Fruit fly (Drosophila melanogaster): ENCODE measurements around the gene Nlp.

Gene Nlp

DNA sequence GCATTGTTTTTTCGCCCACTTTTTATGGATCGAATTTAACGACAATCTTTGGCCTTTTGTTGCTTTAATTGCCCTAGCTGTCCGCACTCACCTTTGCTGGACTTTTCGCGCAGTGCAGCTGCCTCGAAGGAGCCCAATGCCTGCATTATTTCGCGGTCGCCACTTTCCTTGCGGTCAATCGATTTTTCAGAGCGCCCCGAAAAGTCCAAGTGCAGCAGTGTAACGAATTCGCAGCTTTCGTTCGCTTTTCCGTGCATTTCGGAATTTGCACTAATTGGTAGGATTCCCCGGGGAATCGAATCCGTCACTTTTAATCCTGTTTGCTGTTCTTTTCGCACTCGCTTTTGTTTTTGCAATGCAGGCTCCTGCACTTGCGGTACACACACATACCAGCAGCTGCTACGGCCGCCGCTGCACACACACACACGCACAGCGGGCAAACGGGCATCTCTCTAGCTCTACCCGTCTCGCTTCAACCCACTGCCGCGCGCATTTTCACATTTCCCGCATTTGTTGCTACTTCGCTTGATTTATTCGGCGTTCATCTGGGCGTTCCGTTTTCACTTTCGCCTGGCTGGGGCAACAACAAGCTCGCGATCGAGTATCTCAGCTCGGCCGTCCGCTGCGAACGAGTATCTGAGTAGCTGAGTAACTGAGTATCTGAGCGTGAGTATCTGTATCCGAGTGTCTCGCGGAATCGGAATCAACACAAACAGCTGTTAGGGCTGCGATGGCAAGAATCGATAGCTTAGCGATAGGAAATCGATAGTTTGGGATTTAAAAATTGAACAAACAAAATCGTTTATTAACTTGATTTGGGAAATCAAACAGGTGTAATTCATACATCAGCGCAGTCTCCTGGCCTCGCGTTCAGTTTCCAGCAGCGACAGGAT is 17.2 kb downstream of the Nlp start, which contains the start of gene Mgat2 (continued):
- TF ChIP-seq ranshi (GFP tag; IDR thresholded peaks at IDR 0.05): no peak; the same call in 1 of the 2 replicates
- TF ChIP-seq HLH3B (GFP tag; IDR thresholded peaks at IDR 0.05): no peak
- TF ChIP-seq btn (GFP tag; optimal IDR thresholded peaks at IDR 0.05): no peak
- no peak for TF ChIP-seq CG4820 (GFP tag; optimal IDR thresholded peaks at IDR 0.05)
- no peak for TF ChIP-seq C15 (GFP tag; IDR thresholded peaks at IDR 0.05)
- no peak for TF ChIP-seq CG30431 (GFP tag; optimal IDR thresholded peaks at IDR 0.05)
- peak; percentile 77 for TF ChIP-seq CG10431 (GFP tag; optimal IDR thresholded peaks at IDR 0.05)
- peak; percentile 18 for TF ChIP-seq HHEX (GFP tag; optimal IDR thresholded peaks at IDR 0.05)
- 0 out of 3 replicates have a peak, but pooled peaks have one; percentile 16 for TF ChIP-seq Dbx (GFP tag; IDR thresholded peaks at IDR 0.05)
- peak; percentile 21; the same call in 1 of the 2 replicates for TF ChIP-seq CG32532 (GFP tag; IDR thresholded peaks at IDR 0.05)
- peak; percentile 80 for TF ChIP-seq HLH4C (GFP tag; IDR thresholded peaks at IDR 0.05; ENCODE audit: partially characterized antibody)
- no peak for TF ChIP-seq hkb (optimal IDR thresholded peaks at IDR 0.05)
- TF ChIP-seq hkb (GFP tag; IDR thresholded peaks at IDR 0.05): peak; percentile 60; the same call in 1 of the 2 replicates
- TF ChIP-seq hbn (GFP tag; IDR thresholded peaks at IDR 0.05; ENCODE audit: partially characterized antibody): peak; percentile 89
- TF ChIP-seq CTCF (GFP tag; optimal IDR thresholded peaks at IDR 0.05): no peak
- TF ChIP-seq mld (GFP tag; IDR thresholded peaks at IDR 0.05; ENCODE audit: partially characterized antibody): peak; percentile 77; the same call in 2 of the 3 replicates
- TF ChIP-seq HmgZ (tag; optimal IDR thresholded peaks at IDR 0.05): peak; percentile 69
- no peak for TF ChIP-seq CG8944 (GFP tag; optimal IDR thresholded peaks at IDR 0.05)
- no peak for TF ChIP-seq CG11504 (tag; optimal IDR thresholded peaks at IDR 0.05)
- no peak for TF ChIP-seq Dfd (GFP tag; optimal IDR thresholded peaks at IDR 0.05)
- no peak for TF ChIP-seq cato (GFP tag; optimal IDR thresholded peaks at IDR 0.05; ENCODE audit: borderline replicate concordance)
- TF ChIP-seq CG2129 (GFP tag; IDR thresholded peaks at IDR 0.05; ENCODE audit: partially characterized antibody): peak; percentile 80
- TF ChIP-seq Tbp (GFP tag; optimal IDR thresholded peaks at IDR 0.05): no peak
- TF ChIP-seq ci (GFP tag; IDR thresholded peaks at IDR 0.05): peak; percentile 78
- peak; percentile 59 for TF ChIP-seq CG12219 (GFP tag; optimal IDR thresholded peaks at IDR 0.05)
- no peak for TF ChIP-seq dysf (GFP tag; IDR thresholded peaks at IDR 0.05)
- peak; percentile 79 for TF ChIP-seq CG16813 (GFP tag; IDR thresholded peaks at IDR 0.05; ENCODE audit: partially characterized antibody)
- TF ChIP-seq CG5180 (GFP tag; optimal IDR thresholded peaks at IDR 0.05): no peak
- TF ChIP-seq cwo (GFP tag; optimal IDR thresholded peaks at IDR 0.05): no peak
- TF ChIP-seq esg (GFP tag; conservative IDR thresholded peaks at IDR 0.05): no peak
- no peak for TF ChIP-seq CG15269 (tag; optimal IDR thresholded peaks at IDR 0.05)
- no peak for TF ChIP-seq pho (GFP tag; optimal IDR thresholded peaks at IDR 0.05)
- peak; percentile 5; the same call in 1 of the 3 replicates for TF ChIP-seq CG17361 (GFP tag; IDR thresholded peaks at IDR 0.05)
- TF ChIP-seq Fer3 (tag; optimal IDR thresholded peaks at IDR 0.05): peak; percentile 15
- peak; percentile 85 for TF ChIP-seq amos (GFP tag; IDR thresholded peaks at IDR 0.05; ENCODE audit: partially characterized antibody)
- no peak for TF ChIP-seq CG8089 (GFP tag; optimal IDR thresholded peaks at IDR 0.05)
- no peak for TF ChIP-seq crc (GFP tag; optimal IDR thresholded peaks at IDR 0.05)
- TF ChIP-seq gt (GFP tag; IDR thresholded peaks at IDR 0.05): peak; percentile 33; the same call in 1 of the 2 replicates
- peak; percentile 97 for TF ChIP-seq CG16863 (GFP tag; optimal IDR thresholded peaks at IDR 0.05)
- TF ChIP-seq pros (GFP tag; optimal IDR thresholded peaks at IDR 0.05): peak; percentile 62
- TF ChIP-seq ase (GFP tag; IDR thresholded peaks at IDR 0.05): no peak
- TF ChIP-seq MTF-1 (GFP tag; optimal IDR thresholded peaks at IDR 0.05; ENCODE audit: borderline replicate concordance): peak; percentile 62
- TF ChIP-seq Atf-2 (GFP tag; optimal IDR thresholded peaks at IDR 0.05): no peak
- TF ChIP-seq MBD-R2 (GFP tag; IDR thresholded peaks at IDR 0.05): peak; percentile 15; the same call in 1 of the 2 replicates
- no peak for TF ChIP-seq ttk (GFP tag; IDR thresholded peaks at IDR 0.05)
- peak; percentile 74 for TF ChIP-seq mirr (GFP tag; optimal IDR thresholded peaks at IDR 0.05)
- TF ChIP-seq ara (GFP tag; IDR thresholded peaks at IDR 0.05): 0 out of 2 replicates have a peak, but pooled peaks have one; percentile 29
- TF ChIP-seq odd (GFP tag; optimal IDR thresholded peaks at IDR 0.05): peak; percentile 69
- peak; percentile 58 for TF ChIP-seq kah (GFP tag; optimal IDR thresholded peaks at IDR 0.05)

Measured in whole organism, embryonic.